Worm (Caenorhabditis elegans) whole organism, L1 larva: ENCODE results near the gene F31F4.11.

Source experiments
- F16B12.6 ChIP-seq: fragments of 150-350 bp; optimal IDR thresholded peaks from 2 replicates; lab custom pipeline; 2014; ENCODE audit warnings: missing biosample characterization, missing genetic modification characterization
- aly-2 ChIP-seq: fragments of 150-350 bp; optimal IDR thresholded peaks from 2 replicates; lab custom pipeline; 2014; ENCODE audit warnings: missing biosample characterization, missing genetic modification characterization
- ama-1 ChIP-seq: fragments of 150-350 bp; optimal IDR thresholded peaks from 2 replicates; lab custom pipeline; 2014
- fkh-10 ChIP-seq: sonication (generic microtip); optimal IDR thresholded peaks from 2 replicates; lab custom pipeline; 2017; ENCODE audit warnings: missing biosample characterization, missing genetic modification reagents, missing genetic modification characterization
- isw-1 ChIP-seq: fragments of 200-800 bp; sonication (Bioruptor generic); IDR thresholded peaks from 2 replicates; pipeline ENCODE4 v1.3.6; 2022; ENCODE audit warnings: missing genetic modification characterization, missing compliant biosample characterization

- TF ChIP-seq isw-1 (GFP tag; lab: Robert Waterston, UW) (no peak), fkh-10 (GFP tag; lab: Kevin White, UChicago) (no peak), aly-2 (no peak), F16B12.6 (tag; lab: Kevin White, UChicago) (no peak), ama-1 (lab: Kevin White, UChicago) (no peak)
Measured at ce11 chrV:636281-636680, 28.0 kb downstream of the F31F4.11 start, which contains the start of gene pals-31.
